Fruit fly (Drosophila melanogaster): ENCODE results near the gene Nxf3.

Nxf3 gene

DNA sequence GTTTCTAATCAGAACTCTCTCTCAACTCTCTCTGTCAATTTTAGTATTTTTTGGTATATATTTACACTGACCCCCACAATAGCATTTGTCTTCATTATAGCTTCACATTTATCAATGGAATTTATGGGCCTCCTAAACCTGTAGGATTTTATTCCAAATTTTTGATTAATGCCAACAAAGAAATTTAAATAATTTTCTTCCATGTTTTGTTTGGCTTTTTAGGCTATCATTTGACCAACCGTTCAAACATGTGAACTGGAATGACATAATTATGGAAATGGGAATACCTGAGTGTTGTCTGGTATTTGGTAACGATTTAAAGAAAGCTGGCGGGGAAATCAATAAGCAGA, 44.4 kb upstream of the Nxf3 start:
- TF ChIP-seq CG8159 (tag; optimal IDR thresholded peaks at IDR 0.05) (no peak), Pif1B (GFP tag; optimal IDR thresholded peaks at IDR 0.05) (no peak), EcR (GFP tag; optimal IDR thresholded peaks at IDR 0.05) (no peak), Pif1A (GFP tag; optimal IDR thresholded peaks at IDR 0.05) (no peak), CG4496 (GFP tag; IDR thresholded peaks at IDR 0.05) (no peak), CG34367 (tag; optimal IDR thresholded peaks at IDR 0.05) (no peak), CG14655 (GFP tag; optimal IDR thresholded peaks at IDR 0.05) (no peak), fd96Ca (GFP tag; IDR thresholded peaks at IDR 0.05) (no peak), CG12605 (GFP tag; IDR thresholded peaks at IDR 0.05) (no peak), CG10348 (GFP tag; IDR thresholded peaks at IDR 0.05) (no peak)

DNA sequence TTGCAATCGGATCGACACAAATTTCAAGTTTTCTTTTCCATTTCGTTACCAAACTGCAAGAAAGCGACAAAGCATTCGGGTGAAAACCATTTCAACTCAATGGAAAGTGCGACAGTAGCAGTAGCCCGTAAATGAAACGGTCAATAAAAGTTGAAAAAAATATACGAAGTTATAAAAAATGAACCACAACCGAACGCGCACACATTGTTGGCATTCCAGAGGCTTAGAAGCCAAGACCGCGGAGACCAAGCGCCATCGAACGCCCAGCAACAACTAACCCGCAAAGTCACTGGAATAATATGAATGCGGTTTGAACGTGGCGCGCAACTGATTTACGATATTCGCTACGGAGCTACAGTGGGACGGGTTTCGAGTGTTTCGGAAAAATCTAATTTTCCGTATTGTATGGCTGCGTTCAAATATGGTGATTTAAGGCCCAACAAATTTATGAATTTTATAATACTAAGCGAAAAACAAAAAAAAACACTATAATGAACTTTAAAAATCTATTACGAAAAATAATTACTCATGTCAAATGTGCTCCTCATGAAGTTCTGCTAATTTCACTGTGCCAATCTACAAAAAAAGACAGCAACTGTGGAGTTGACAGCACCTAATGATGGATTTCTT, 42.9 kb upstream of the Nxf3 start:
- peak; percentile 28 for TF ChIP-seq CG9948 (tag; optimal IDR thresholded peaks at IDR 0.05)
- no peak for TF ChIP-seq rn (GFP tag; IDR thresholded peaks at IDR 0.05)
- TF ChIP-seq EcR (GFP tag; optimal IDR thresholded peaks at IDR 0.05): no peak
- TF ChIP-seq CG14655 (GFP tag; optimal IDR thresholded peaks at IDR 0.05): peak; percentile 69
- TF ChIP-seq CG15710 (tag; optimal IDR thresholded peaks at IDR 0.05): no peak
- TF ChIP-seq CG8301 (tag; optimal IDR thresholded peaks at IDR 0.05): peak; percentile 59
- peak; percentile 39; the same call in 1 of the 2 replicates for TF ChIP-seq CG32121 (GFP tag; IDR thresholded peaks at IDR 0.05)
- TF ChIP-seq CG13204 (GFP tag; optimal IDR thresholded peaks at IDR 0.05): no peak
- peak; percentile 12 for TF ChIP-seq CG17806 (tag; optimal IDR thresholded peaks at IDR 0.05)
- 0 out of 2 replicates have a peak, but pooled peaks have one; percentile 20 for TF ChIP-seq Ets98B (GFP tag; IDR thresholded peaks at IDR 0.05)
- TF ChIP-seq CG10348 (GFP tag; IDR thresholded peaks at IDR 0.05): no peak
- TF ChIP-seq Pif1B (GFP tag; optimal IDR thresholded peaks at IDR 0.05): peak; percentile 36
- TF ChIP-seq CG4496 (GFP tag; IDR thresholded peaks at IDR 0.05): peak; percentile 75
- TF ChIP-seq CG34367 (tag; optimal IDR thresholded peaks at IDR 0.05): no peak
- TF ChIP-seq fd96Ca (GFP tag; IDR thresholded peaks at IDR 0.05): peak; percentile 76
- peak; percentile 43 for TF ChIP-seq Pif1A (GFP tag; optimal IDR thresholded peaks at IDR 0.05)
- TF ChIP-seq gl (tag; optimal IDR thresholded peaks at IDR 0.05): no peak
- no peak for TF ChIP-seq CG8159 (tag; optimal IDR thresholded peaks at IDR 0.05)
- TF ChIP-seq D1 (tag; optimal IDR thresholded peaks at IDR 0.05): no peak
- peak; percentile 21 for TF ChIP-seq Snoo (tag; optimal IDR thresholded peaks at IDR 0.05)
- TF ChIP-seq CG12605 (GFP tag; IDR thresholded peaks at IDR 0.05): no peak

dm6 chr3L:13923332-13924272, 41.4 kb upstream of the Nxf3 start:
- TF ChIP-seq CG32121 (GFP tag; IDR thresholded peaks at IDR 0.05) (peak; percentile 62), Ets98B (GFP tag; IDR thresholded peaks at IDR 0.05) (peak; percentile 42; the same call in 1 of the 2 replicates), Pif1A (GFP tag; optimal IDR thresholded peaks at IDR 0.05) (peak; percentile 30), D1 (tag; optimal IDR thresholded peaks at IDR 0.05) (no peak), CG34367 (tag; optimal IDR thresholded peaks at IDR 0.05) (peak; percentile 12), fd96Ca (GFP tag; IDR thresholded peaks at IDR 0.05) (0 out of 3 replicates have a peak, but pooled peaks have one; percentile 6), EcR (GFP tag; optimal IDR thresholded peaks at IDR 0.05) (no peak), CG17806 (tag; optimal IDR thresholded peaks at IDR 0.05) (peak; percentile 28), rn (GFP tag; IDR thresholded peaks at IDR 0.05) (no peak), Pif1B (GFP tag; optimal IDR thresholded peaks at IDR 0.05) (peak; percentile 22), CG4496 (GFP tag; IDR thresholded peaks at IDR 0.05) (peak; percentile 77), CG9948 (tag; optimal IDR thresholded peaks at IDR 0.05) (peak; percentile 36), Snoo (tag; optimal IDR thresholded peaks at IDR 0.05) (peak; percentile 10), gl (tag; optimal IDR thresholded peaks at IDR 0.05) (no peak), CG14655 (GFP tag; optimal IDR thresholded peaks at IDR 0.05) (no peak), CG10348 (GFP tag; IDR thresholded peaks at IDR 0.05) (no peak), CG13204 (GFP tag; optimal IDR thresholded peaks at IDR 0.05) (no peak), CG15710 (tag; optimal IDR thresholded peaks at IDR 0.05) (peak; percentile 19), CG8301 (tag; optimal IDR thresholded peaks at IDR 0.05) (peak; percentile 13), CG12605 (GFP tag; IDR thresholded peaks at IDR 0.05) (peak; percentile 52), CG8159 (tag; optimal IDR thresholded peaks at IDR 0.05) (peak; percentile 30)

DNA sequence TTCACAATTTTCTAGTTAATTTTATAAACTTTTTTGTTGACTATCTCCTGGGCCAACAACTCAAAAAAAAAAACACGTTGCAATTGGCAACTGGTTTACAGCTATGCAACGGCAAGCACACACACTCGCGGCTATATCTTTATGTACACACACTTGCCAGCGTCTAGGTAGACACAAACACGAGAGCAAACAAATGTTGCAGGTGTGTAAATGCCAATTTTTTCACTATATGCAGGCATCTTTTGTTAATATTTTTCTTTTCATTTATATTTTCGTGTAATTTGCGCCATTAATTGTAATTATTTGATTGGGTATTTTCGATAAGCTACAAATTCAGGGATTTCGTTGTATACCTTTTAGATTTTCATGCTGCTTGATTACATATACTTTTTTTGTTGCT, 40.4 kb upstream of the Nxf3 start:
- TF ChIP-seq Snoo (tag; optimal IDR thresholded peaks at IDR 0.05): no peak

DNA sequence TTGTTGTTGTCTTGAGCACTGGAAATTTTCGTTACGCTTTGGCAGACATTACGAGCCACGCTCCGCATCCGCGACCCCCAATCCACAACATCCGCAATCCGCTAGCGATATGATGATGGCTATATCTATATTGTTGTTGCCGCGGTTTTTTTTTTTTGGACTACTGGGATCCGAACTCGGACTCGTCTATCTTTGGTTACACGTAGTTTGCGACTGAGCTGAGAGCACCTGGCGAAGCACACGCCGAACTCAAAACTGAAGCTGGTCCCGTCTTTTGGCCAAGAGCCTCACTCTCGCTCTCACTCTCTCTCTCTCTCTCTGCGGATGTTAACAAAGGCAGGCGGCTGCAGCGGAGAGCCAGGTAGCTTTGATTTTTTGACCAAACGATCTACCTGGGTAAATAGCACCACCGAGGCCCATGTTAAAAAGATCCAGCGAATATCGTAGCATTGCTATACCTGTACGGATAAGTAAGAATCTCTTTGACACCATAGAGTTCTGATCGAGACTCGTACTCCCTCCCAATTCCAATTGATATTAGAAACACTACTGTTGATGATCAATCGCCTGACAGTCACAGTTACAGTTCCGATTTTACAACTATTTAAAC, 39.8 kb upstream of the Nxf3 start, which contains the start of gene Rgl:
Gene Rgl, minus strand, starts transcription at position 219 of the 610 bp plus-strand sequence.
- TF ChIP-seq CG9948 (tag; optimal IDR thresholded peaks at IDR 0.05) (no peak), fd96Ca (GFP tag; IDR thresholded peaks at IDR 0.05) (peak; percentile 57; the same call in 1 of the 3 replicates), CG8301 (tag; optimal IDR thresholded peaks at IDR 0.05) (no peak), Snoo (tag; optimal IDR thresholded peaks at IDR 0.05) (no peak), CG8159 (tag; optimal IDR thresholded peaks at IDR 0.05) (peak; percentile 4), CG4496 (GFP tag; IDR thresholded peaks at IDR 0.05) (peak; percentile 58; the same call in 1 of the 3 replicates), CG15710 (tag; optimal IDR thresholded peaks at IDR 0.05) (no peak), Pif1A (GFP tag; optimal IDR thresholded peaks at IDR 0.05) (no peak), CG13204 (GFP tag; optimal IDR thresholded peaks at IDR 0.05) (no peak), CG12605 (GFP tag; IDR thresholded peaks at IDR 0.05) (peak; percentile 59), CG17806 (tag; optimal IDR thresholded peaks at IDR 0.05) (no peak), CG14655 (GFP tag; optimal IDR thresholded peaks at IDR 0.05) (no peak), CG34367 (tag; optimal IDR thresholded peaks at IDR 0.05) (no peak), Pif1B (GFP tag; optimal IDR thresholded peaks at IDR 0.05) (peak; percentile 68), EcR (GFP tag; optimal IDR thresholded peaks at IDR 0.05) (no peak), CG32121 (GFP tag; IDR thresholded peaks at IDR 0.05) (peak; percentile 12; the same call in 1 of the 2 replicates), gl (tag; optimal IDR thresholded peaks at IDR 0.05) (no peak), Ets98B (GFP tag; IDR thresholded peaks at IDR 0.05) (peak; percentile 70; the same call in 1 of the 2 replicates), rn (GFP tag; IDR thresholded peaks at IDR 0.05) (no peak), CG10348 (GFP tag; IDR thresholded peaks at IDR 0.05) (no peak), D1 (tag; optimal IDR thresholded peaks at IDR 0.05) (no peak)

All from whole organism, pupa.